Worm (Caenorhabditis elegans): ENCODE measurements around the gene cox-6A.

cox-6A gene

DNA sequence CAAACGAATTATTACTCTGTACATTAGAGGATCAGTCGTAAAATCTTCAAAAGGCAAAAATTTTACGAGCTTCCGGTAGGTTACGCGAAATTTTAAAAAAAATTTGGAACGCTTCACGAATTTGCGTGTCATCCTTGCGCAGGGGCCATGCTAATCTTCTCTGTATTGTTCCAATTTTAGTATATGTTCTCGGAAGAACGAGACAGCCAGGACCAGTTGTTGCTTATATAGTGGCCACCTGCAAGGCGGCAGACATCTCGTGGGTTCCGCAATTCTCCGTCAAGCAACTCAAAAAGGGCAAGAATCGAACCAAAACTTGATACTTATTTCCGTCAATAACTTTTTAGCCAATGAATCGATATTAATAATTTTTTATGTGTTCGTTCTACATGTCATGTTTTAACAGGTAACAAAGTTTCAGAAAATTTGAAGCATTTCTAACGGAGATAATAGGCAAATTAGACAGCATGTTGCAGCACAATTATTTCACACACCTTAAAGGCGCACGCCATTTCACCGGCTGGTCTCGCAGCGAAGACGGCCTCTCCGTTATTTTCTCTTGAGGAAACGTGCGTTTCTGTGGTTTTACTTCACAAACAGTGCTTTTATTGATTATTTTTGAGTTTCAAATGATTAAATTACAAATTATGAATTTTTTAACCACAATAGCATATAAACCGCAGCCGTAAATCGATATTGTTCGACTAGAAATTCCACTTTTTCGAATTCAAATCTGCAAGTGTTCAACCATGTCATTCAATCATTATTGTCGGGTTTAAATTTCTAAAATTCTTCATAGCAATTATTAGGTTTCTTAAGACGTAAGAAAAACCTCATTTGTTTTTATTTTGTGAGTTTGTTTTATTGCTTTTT is 588 bp upstream of the cox-6A start:
- TF ChIP-seq unc-62 (GFP tag; optimal IDR thresholded peaks at IDR 0.05), result no peak

DNA sequence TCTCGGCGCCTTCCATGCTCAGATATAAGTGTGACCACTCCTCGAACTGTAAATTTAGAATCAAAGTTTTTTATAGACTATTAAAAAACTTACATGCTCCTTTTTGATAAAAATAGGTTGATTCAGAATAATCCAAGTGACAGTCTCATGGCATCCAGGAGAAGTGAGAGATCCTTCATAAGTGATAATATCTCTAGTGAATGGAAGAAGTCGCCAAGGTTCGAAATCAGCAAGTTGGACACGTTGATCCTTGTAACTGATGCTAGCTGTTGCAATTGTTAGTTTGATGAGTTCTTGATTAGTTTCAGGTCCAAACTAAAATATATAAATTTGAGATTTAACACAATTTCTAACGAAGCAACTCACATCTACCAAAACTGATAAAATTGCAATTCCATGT is 1.8 kb downstream of the cox-6A start:
- TF ChIP-seq unc-62 (GFP tag; optimal IDR thresholded peaks at IDR 0.05), result no peak

DNA sequence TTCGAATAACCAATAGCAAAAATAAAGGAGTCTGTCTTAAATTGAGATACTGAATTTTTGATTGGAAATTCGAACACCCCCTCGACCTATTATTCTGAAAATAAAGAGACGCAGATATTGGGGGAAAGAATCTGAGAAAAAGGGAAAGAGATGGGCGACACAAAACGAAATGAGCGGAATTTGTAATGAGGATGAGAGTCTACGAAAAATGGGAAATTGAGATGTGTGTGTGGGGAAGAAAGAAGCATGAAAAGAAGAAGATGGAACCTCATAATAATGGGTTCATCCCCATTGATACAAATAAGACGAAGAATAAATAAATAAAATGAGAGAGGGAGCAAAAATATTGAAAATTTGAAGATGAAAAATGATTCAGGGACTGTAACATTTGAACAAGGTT is 4.0 kb downstream of the cox-6A start, which contains the start of gene cah-1:
TSS of gene cah-1 (minus strand) at position 101 of the 400 bp plus-strand sequence.
- no peak for TF ChIP-seq unc-62 (GFP tag; optimal IDR thresholded peaks at IDR 0.05)

DNA sequence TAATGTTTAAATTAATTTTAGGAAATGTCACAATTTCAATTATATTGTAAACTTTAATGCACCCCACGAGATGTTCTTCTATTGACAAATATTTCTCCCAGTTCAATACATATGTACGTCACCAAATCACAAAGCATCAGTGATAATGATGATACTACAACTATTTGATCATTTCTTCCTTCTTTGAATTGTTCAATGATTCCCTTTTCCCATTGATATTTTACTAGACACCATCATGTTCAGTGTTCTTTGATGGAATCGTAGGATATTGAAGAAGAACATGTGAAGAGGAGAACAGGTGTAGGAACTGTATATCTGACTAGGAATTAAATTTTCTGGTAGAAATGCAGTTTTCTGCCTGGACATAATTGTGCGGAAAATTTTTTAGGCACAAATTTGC is 8.0 kb downstream of the cox-6A start:
- no peak for TF ChIP-seq unc-62 (GFP tag; optimal IDR thresholded peaks at IDR 0.05)

DNA sequence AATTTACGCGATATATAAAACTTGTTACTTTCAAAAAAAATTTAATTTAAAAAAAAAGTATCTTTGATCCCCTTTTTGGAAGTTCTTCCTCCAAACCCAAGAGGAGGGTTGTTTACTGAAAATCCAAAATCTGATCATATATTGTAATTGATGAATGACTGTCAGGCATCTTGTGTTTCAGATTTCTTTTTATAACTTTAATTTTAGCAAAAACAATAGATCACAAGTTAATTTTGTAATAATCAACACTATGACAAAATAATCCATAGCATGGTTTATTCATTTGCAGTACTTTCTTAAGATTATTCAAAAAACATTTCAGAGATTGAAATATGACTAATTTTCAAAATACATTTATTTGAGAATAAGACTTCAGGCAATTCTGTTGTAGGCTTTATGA is 10.8 kb downstream of the cox-6A start:
- no peak for TF ChIP-seq unc-62 (GFP tag; optimal IDR thresholded peaks at IDR 0.05)

DNA sequence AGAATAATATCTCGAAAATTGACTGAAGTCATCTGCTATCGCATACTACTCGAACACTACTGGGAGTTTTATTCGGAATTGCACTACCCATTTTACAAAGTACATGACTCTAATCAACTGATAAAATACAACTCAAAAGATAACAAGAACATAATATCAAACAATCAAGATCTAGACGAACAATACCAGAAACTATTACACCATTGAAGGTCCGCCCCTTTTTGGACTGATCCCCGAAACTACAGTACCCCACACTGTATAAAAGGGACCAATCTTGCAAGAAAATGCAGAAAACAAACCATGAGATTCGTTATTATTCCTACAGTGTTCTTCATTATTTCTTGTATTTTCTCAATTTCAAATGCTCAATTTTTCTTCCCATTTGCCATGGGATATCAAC is 13.0 kb downstream of the cox-6A start, which contains the start of gene F54D8.10:
TSS of gene F54D8.10 (plus strand) at position 301 of the 400 bp plus-strand sequence.
- no peak for TF ChIP-seq unc-62 (GFP tag; optimal IDR thresholded peaks at IDR 0.05)

DNA sequence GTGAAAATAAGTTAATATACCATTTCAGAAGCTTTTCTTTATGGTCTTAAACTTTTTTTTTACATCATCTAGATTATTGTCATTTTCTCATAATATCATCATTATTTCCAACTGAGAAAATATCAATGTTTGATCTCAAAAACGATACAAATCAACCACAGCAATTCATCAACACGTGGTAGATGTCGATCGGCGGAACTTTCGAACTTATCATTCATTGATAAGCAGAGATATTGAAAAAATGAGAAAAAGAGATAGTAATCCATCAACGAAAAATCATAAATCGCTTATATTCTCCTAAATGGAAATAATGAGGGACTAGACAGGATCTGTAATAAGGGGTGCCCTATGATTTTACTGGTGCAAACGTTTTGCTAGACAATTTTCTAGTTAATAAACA is 15.2 kb downstream of the cox-6A start:
- TF ChIP-seq unc-62 (GFP tag; optimal IDR thresholded peaks at IDR 0.05), result no peak

DNA sequence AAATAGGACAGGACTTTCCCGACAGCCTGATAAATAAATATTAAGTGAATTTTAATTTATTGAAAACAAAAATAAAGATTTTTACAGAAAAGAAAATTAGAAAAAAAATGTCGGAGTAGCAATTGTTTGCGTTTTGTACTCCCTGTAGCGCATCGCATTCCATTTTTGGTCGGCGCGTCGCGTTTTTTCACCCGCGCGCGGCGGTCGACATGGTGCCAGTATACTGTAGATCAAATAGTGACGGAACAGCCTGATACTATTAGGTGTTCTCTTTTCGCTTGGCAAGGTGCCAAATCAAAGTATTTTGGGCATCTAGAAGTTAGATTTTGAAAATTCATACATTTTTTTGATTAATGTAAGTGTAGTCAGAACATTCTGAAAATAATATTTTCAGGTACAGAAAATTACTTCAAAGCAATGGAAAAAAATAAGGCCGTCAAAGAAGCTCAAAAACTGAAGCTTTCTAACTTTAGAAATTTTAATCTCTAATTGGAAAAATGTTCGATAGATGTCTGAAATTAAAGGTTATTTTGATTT is 17.3 kb downstream of the cox-6A start:
- no peak for TF ChIP-seq unc-62 (GFP tag; optimal IDR thresholded peaks at IDR 0.05)

DNA sequence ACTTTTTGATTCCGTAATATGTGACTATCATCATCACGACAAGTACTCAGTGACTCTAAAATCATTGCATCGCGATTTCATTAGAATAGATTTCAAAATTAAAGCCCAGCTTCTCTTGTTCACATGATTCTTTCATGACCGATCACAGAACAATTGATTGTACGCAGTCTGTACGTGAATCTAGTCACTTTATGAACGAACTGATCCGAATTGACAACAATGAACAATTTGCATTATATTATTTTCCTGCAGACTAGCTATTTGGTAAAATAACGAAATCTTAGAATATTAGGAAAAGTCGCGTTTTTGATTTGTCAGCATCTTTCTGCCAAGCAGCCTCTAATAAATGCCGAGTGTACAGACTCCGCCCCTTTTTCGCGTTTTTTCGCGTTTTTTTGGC is 18.0 kb downstream of the cox-6A start:
- no peak for TF ChIP-seq unc-62 (GFP tag; optimal IDR thresholded peaks at IDR 0.05)

DNA sequence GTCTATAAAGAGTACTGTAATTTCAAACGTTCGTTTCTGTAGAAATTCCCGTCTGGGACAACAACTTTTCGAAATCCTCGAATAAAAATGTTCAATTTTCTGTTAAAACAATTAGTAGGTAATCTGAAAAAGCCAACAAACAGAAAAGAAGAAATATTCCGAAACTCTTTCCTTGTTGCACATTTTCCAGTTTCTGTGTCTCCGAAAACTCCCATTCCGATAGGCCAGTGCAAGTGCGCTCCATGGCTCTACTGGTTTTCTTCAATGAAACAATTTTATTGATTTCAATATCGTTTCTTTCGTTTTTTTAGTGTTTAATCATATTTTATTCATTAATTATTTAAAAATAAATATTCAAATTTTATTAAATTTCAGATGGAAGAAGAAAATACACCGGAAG is 21.1 kb downstream of the cox-6A start, which contains the start of gene F54D8.6:
TSS of gene F54D8.6 (plus strand) at position 370 of the 400 bp plus-strand sequence.
- no peak for TF ChIP-seq unc-62 (GFP tag; optimal IDR thresholded peaks at IDR 0.05)

DNA sequence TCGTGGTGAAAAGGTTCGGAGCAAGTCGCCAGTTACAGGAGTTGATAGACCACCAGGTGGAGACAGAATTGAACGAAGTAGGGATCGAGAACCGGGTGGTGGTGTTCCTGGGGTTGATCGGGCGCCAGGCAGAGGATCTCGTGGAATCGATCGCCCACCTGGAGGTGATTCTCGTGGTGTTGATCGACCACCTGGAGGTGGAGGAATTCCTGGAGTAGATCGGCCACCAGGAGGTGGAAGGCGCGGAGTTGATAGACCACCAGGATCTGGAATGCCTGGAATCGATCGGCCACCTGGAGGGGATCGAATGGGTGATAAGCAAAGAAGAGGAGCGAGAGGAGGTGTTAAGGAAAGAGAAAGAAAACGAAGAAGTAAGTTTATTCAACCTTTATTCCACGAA is 24.0 kb downstream of the cox-6A start:
- no peak for TF ChIP-seq unc-62 (GFP tag; optimal IDR thresholded peaks at IDR 0.05)

DNA sequence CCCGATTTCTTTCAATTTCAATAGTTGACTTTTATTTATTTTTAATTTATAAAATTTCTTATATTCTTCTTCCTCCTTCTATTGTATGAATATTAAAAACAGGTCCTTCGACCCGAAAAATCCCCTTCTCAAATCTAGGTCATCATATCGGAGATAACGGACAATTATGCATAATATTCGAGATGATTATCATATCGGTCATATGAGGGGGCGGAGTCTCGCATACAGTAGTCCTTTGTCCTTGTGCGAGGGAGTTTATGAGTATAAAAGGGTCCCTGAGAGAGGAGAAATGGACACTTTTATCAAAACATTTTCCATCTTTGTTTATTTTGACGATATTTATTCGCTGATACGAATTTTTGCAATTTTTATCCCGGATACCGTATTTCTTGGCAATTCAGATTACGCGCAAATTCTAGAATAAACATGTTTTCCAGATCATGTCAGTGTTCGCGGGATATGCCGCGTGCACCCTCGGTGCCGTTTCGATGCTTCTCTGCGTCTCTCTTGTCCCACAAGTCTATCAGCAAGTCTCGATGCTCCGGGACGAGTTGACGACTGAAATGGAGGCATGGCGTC is 25.5 kb downstream of the cox-6A start, which contains the start of gene dpy-17:
TSS of gene dpy-17 (plus strand) at position 438 of the 579 bp plus-strand sequence.
- TF ChIP-seq unc-62 (GFP tag; optimal IDR thresholded peaks at IDR 0.05), result no peak

DNA sequence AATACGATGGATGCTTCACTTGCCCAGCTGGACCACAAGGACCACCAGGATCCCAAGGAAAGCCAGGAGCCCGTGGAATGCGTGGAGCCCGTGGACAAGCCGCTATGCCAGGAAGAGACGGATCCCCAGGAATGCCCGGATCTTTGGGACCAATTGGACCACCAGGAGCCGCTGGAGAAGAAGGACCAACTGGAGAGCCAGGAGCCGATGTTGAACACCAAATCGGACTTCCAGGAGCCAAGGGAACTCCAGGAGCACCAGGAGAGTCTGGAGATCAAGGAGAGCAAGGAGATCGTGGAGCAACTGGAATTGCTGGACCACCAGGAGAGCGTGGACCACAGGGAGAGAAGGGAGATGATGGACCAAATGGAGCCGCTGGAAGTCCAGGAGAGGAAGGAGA is 26.4 kb downstream of the cox-6A start:
- TF ChIP-seq unc-62 (GFP tag; optimal IDR thresholded peaks at IDR 0.05), result no peak

DNA sequence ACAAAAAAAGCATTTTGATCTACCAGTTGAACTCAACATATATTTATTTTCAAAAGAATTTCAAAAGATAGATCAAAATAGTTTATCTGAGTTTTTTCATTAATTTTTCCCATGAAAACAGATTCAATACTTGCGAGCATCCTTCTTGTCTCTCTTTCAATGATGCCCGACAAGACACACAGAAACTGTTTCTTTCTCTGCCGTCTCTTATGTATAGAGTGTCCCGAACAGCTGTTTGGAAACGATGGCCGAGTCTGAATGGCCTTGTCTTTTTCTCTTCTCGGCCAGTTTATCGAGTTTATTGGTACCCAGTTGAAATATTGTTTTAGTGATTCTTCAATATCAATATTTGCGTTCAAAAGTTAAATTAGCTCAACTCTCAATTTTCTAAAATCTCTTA is 27.2 kb downstream of the cox-6A start:
- no peak for TF ChIP-seq unc-62 (GFP tag; optimal IDR thresholded peaks at IDR 0.05)

DNA sequence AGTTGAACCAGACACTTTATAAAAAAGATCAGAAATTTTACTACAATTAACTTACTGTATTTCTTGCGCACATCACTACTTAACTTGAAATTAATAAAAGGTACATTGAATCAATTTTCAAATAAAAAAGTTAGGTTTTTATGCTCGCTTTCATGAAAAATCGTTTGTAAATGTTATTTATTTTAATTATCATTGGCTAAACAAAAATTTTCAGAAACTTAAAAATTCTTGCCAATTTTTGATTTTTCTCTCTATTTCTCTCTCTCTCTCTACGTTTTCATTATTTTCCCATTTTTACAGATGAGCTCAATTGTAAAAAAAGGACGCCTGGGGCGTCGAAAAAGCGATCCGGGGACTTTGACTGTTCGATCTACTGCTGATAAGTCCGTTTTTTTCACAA is 27.9 kb downstream of the cox-6A start, which contains the start of gene sax-2:
TSS of gene sax-2 (plus strand) at position 301 of the 400 bp plus-strand sequence.
- TF ChIP-seq unc-62 (GFP tag; optimal IDR thresholded peaks at IDR 0.05), result no peak

DNA sequence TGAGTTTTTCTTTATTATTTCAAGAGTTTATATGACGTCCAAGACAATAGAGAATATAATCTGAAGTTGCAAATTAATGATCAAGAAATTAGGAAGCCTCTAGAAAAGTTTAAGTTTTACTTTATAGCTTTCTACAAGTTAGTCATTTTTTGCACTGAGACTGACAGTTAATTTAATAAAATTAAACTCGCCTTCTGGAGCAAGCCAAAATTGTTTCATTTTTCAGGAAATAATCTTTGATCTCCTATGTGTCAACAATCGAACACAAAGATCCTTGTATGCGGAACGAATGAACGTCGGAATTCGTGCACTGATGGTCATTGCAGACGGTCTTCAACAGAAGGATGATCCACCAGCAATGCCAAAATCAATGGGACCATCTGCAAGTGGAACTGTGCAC is 30.9 kb downstream of the cox-6A start:
- TF ChIP-seq unc-62 (GFP tag; optimal IDR thresholded peaks at IDR 0.05), result no peak

DNA sequence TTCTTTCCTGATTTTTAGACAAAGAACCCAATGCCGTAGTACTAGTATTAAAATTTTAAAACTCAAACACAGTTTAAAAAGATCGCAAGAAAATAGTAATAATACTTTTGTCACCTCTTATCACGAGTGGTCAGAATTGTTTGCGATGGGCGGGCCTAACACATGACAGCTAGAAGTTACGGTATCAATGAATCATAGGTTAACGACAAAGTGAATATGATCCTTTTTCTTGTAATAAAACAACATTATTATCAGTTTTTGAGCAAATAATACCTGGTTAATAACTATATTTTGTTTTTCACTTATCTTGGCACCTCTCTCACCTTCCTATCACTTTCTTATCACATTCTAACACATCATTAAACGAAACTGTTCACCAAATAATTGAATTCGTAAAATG is 31.5 kb downstream of the cox-6A start:
- TF ChIP-seq unc-62 (GFP tag; optimal IDR thresholded peaks at IDR 0.05), result no peak
